Worm (Caenorhabditis elegans) whole organism, L3 larva: ENCODE measurements around the gene srx-24.

ENCODE experiments used
- ama-1 ChIP-seq: fragments of 150-350 bp; optimal IDR thresholded peaks from 2 replicates; lab custom pipeline; 2018
- nfya-1 ChIP-seq: sonication (generic microtip); optimal IDR thresholded peaks from 2 replicates; lab custom pipeline; 2017; ENCODE audit warnings: missing genetic modification characterization, mild to moderate bottlenecking, missing compliant biosample characterization, antibody characterized with exemption, moderate library complexity; ENCODE audit not compliant: insufficient read depth
- nhr-11 ChIP-seq: fragments of 150-350 bp; optimal IDR thresholded peaks from 2 replicates; lab custom pipeline; 2014; ENCODE audit warnings: missing biosample characterization, missing genetic modification characterization
- nhr-77 ChIP-seq: fragments of 150-350 bp; optimal IDR thresholded peaks from 2 replicates; lab custom pipeline; 2014; ENCODE audit warnings: missing biosample characterization, missing genetic modification characterization

- TF ChIP-seq nhr-77 (tag; lab: Kevin White, UChicago) (no peak), nhr-11 (tag; lab: Kevin White, UChicago) (no peak), ama-1 (lab: Kevin White, UChicago) (no peak), nfya-1 (no peak)
Observed at ce11 chrV:2725225-2725624, 24.7 kb downstream of the srx-24 start, which contains the start of gene srg-59.
